Worm (Caenorhabditis elegans) whole organism, young adult: ENCODE measurements around the gene nhr-146.

ENCODE experiments used
- B0035.1 ChIP-seq: sonication (generic microtip); optimal IDR thresholded peaks from 2 replicates; lab custom pipeline; 2016; ENCODE audit warnings: missing genetic modification characterization, mild to moderate bottlenecking, missing compliant biosample characterization, missing genotype, missing genetic modification reagents
- C06A6.2 ChIP-seq: fragments of 200-800 bp; sonication (Bioruptor generic); conservative IDR thresholded peaks from 2 replicates; pipeline ENCODE4 v1.3.6; 2022; ENCODE audit warnings: missing genetic modification characterization, missing compliant biosample characterization
- C17E4.6 ChIP-seq: fragments of 200-800 bp; sonication (Bioruptor generic); IDR thresholded peaks from 2 replicates; pipeline ENCODE4 v1.3.6; 2022; ENCODE audit warnings: missing genetic modification reagents, missing genetic modification characterization, missing compliant biosample characterization
- F22D6.2 ChIP-seq: sonication (generic microtip); optimal IDR thresholded peaks from 2 replicates; lab custom pipeline; 2016; ENCODE audit warnings: mild to moderate bottlenecking, missing genetic modification characterization, missing compliant biosample characterization
- F57A8.1 ChIP-seq: fragments of 200-800 bp; sonication (Bioruptor generic); optimal IDR thresholded peaks from 2 replicates; lab custom pipeline; 2018; ENCODE audit warnings: mild to moderate bottlenecking, missing genetic modification characterization, moderate library complexity, missing compliant biosample characterization
- K11D2.4 ChIP-seq: fragments of 200-800 bp; sonication (Bioruptor generic); IDR thresholded peaks from 2 replicates; pipeline ENCODE4 v1.3.6; 2022; ENCODE audit warnings: missing genetic modification reagents, missing genetic modification characterization, missing compliant biosample characterization
- T26A5.8 ChIP-seq: sonication (generic microtip); optimal IDR thresholded peaks from 2 replicates; lab custom pipeline; 2016; ENCODE audit warnings: missing genetic modification characterization, missing compliant biosample characterization
- Y53F4B.3 ChIP-seq: fragments of 200-800 bp; sonication (Bioruptor generic); IDR thresholded peaks from 2 replicates; pipeline ENCODE4 v1.3.6; 2022; ENCODE audit warnings: missing genetic modification reagents, missing genetic modification characterization, missing compliant biosample characterization
- Y53G8AR.9 ChIP-seq: fragments of 200-800 bp; sonication (Bioruptor generic); conservative IDR thresholded peaks from 2 replicates; pipeline ENCODE4 v1.3.6; 2022; ENCODE audit warnings: missing genetic modification reagents, missing genetic modification characterization, missing compliant biosample characterization
- Y67H2A.10 ChIP-seq: fragments of 200-800 bp; sonication (Bioruptor generic); conservative IDR thresholded peaks from 2 replicates; pipeline ENCODE4 v1.3.6; 2022; ENCODE audit warnings: missing genetic modification reagents, missing genetic modification characterization, missing compliant biosample characterization
- akir-1 ChIP-seq: fragments of 200-800 bp; sonication (Bioruptor generic); optimal IDR thresholded peaks from 2 replicates; lab custom pipeline; 2018; ENCODE audit warnings: mild to moderate bottlenecking, missing genetic modification characterization, moderate library complexity, missing compliant biosample characterization
- aptf-2 ChIP-seq: fragments of 200-800 bp; sonication (Bioruptor generic); conservative IDR thresholded peaks from 2 replicates; pipeline ENCODE4 v1.3.6; 2022; ENCODE audit warnings: missing genetic modification reagents, missing genetic modification characterization, missing compliant biosample characterization
- attf-3 ChIP-seq: fragments of 200-800 bp; sonication (Bioruptor generic); conservative IDR thresholded peaks from 2 replicates; pipeline ENCODE4 v1.3.6; 2022; ENCODE audit warnings: missing genetic modification reagents, missing genetic modification characterization, missing compliant biosample characterization
- ccch-3 ChIP-seq: fragments of 200-800 bp; sonication (Bioruptor generic); optimal IDR thresholded peaks from 2 replicates; lab custom pipeline; 2018; ENCODE audit warnings: mild to moderate bottlenecking, missing genetic modification characterization, missing compliant biosample characterization
- die-1 ChIP-seq: sonication (generic microtip); optimal IDR thresholded peaks from 2 replicates; lab custom pipeline; 2016; ENCODE audit warnings: missing genotype, mild to moderate bottlenecking, missing genetic modification characterization, missing compliant biosample characterization
- dox-1 ChIP-seq: fragments of 200-800 bp; sonication (Bioruptor generic); IDR thresholded peaks from 2 replicates; pipeline ENCODE4 v1.3.6; 2022; ENCODE audit warnings: missing genetic modification reagents, missing genetic modification characterization, missing compliant biosample characterization
- dpff-1 ChIP-seq: sonication (generic microtip); optimal IDR thresholded peaks from 2 replicates; lab custom pipeline; 2017; ENCODE audit warnings: mild to moderate bottlenecking, missing genetic modification characterization, missing compliant biosample characterization
- dpl-1 ChIP-seq: fragments of 150-350 bp; optimal IDR thresholded peaks from 2 replicates; lab custom pipeline; 2014; ENCODE audit warnings: missing biosample characterization, missing genetic modification reagents, missing genetic modification characterization
- efl-1 ChIP-seq: fragments of 150-350 bp; optimal IDR thresholded peaks from 2 replicates; lab custom pipeline; 2014; ENCODE audit warnings: missing biosample characterization, missing genetic modification reagents, missing genetic modification characterization
- fkh-3 ChIP-seq: sonication (generic microtip); optimal IDR thresholded peaks from 2 replicates; lab custom pipeline; 2016; ENCODE audit warnings: mild to moderate bottlenecking, missing genetic modification characterization, missing compliant biosample characterization
- him-1 ChIP-seq: sonication (generic microtip); optimal IDR thresholded peaks from 2 replicates; lab custom pipeline; 2016; ENCODE audit warnings: missing genotype, missing genetic modification reagents, missing genetic modification characterization, missing compliant biosample characterization
- let-526 ChIP-seq: fragments of 200-800 bp; sonication (Bioruptor generic); IDR thresholded peaks from 2 replicates; pipeline ENCODE4 v1.3.6; 2022; ENCODE audit warnings: missing genetic modification reagents, missing genetic modification characterization, missing compliant biosample characterization
- let-607 ChIP-seq, 2 experiments: fragments of 200-800 bp in 1 of 2; sonication (Bioruptor generic) in 1 of 2; sonication (generic microtip) in 1 of 2; optimal IDR thresholded peaks; 2 replicates each; lab custom pipeline; 2016 to 2018; ENCODE audit warnings: mild to moderate bottlenecking in 2 of 2, missing compliant biosample characterization in 2 of 2, missing genetic modification characterization in 2 of 2, moderate library complexity in 2 of 2, missing genotype in 1 of 2
- lin-40 ChIP-seq: sonication (generic microtip); optimal IDR thresholded peaks from 2 replicates; lab custom pipeline; 2016; ENCODE audit warnings: missing genetic modification characterization, mild to moderate bottlenecking, missing compliant biosample characterization, missing genotype, missing genetic modification reagents
- lir-1 ChIP-seq: fragments of 200-800 bp; sonication (Bioruptor generic); conservative IDR thresholded peaks from 2 replicates; pipeline ENCODE4 v1.3.6; 2022; ENCODE audit warnings: missing genetic modification reagents, missing genetic modification characterization, missing compliant biosample characterization
- lsl-1 ChIP-seq: fragments of 200-800 bp; sonication (Bioruptor generic); optimal IDR thresholded peaks from 2 replicates; lab custom pipeline; 2018; ENCODE audit warnings: mild to moderate bottlenecking, missing genetic modification characterization, moderate library complexity, missing compliant biosample characterization
- lsy-27 ChIP-seq: sonication (generic microtip); optimal IDR thresholded peaks from 2 replicates; lab custom pipeline; 2017; ENCODE audit warnings: missing genetic modification characterization, mild to moderate bottlenecking, missing compliant biosample characterization, antibody characterized with exemption, missing genotype, borderline replicate concordance; ENCODE audit not compliant: insufficient read depth
- madf-6 ChIP-seq: fragments of 200-800 bp; sonication (Bioruptor generic); IDR thresholded peaks from 2 replicates; pipeline ENCODE4 v1.3.6; 2022; ENCODE audit warnings: missing genetic modification reagents, missing genetic modification characterization, missing compliant biosample characterization
- mel-28 ChIP-seq: sonication (generic microtip); optimal IDR thresholded peaks from 2 replicates; lab custom pipeline; 2016; ENCODE audit warnings: borderline replicate concordance, mild to moderate bottlenecking, missing genetic modification characterization, missing compliant biosample characterization
- mes-4 ChIP-seq: sonication (generic microtip); optimal IDR thresholded peaks from 2 replicates; lab custom pipeline; 2016; ENCODE audit warnings: missing genotype, missing genetic modification characterization, missing compliant biosample characterization
- mxl-1 ChIP-seq: sonication (generic microtip); optimal IDR thresholded peaks from 2 replicates; lab custom pipeline; 2016; ENCODE audit warnings: missing genetic modification characterization, missing compliant biosample characterization
- nfya-2 ChIP-seq: fragments of 200-800 bp; sonication (Bioruptor generic); IDR thresholded peaks from 2 replicates; pipeline ENCODE4 v1.3.6; 2022; ENCODE audit warnings: missing genetic modification reagents, missing genetic modification characterization, missing compliant biosample characterization
- nfyb-1 ChIP-seq: fragments of 200-800 bp; sonication (Bioruptor generic); IDR thresholded peaks from 2 replicates; pipeline ENCODE4 v1.3.6; 2022; ENCODE audit warnings: missing genetic modification reagents, missing genetic modification characterization, missing compliant biosample characterization
- nhr-80 ChIP-seq: sonication (generic microtip); optimal IDR thresholded peaks from 2 replicates; lab custom pipeline; 2016; ENCODE audit warnings: missing genetic modification characterization, missing compliant biosample characterization
- rec-8 ChIP-seq, 2 experiments: sonication (generic microtip); optimal IDR thresholded peaks; 2 replicates each; lab custom pipeline; 2016; ENCODE audit warnings: mild to moderate bottlenecking in 2 of 2, missing genetic modification characterization in 2 of 2, missing genetic modification reagents in 2 of 2, missing genotype in 2 of 2, missing biosample characterization in 1 of 2, missing compliant biosample characterization in 1 of 2, moderate library complexity in 1 of 2
- rpc-1 ChIP-seq, 2 experiments: fragments of 150-350 bp in 1 of 2; sonication (generic microtip) in 1 of 2; optimal IDR thresholded peaks; 2 replicates each; lab custom pipeline; 2014 to 2018; ENCODE audit warnings: missing biosample characterization in 1 of 2, missing genetic modification characterization in 1 of 2, missing genetic modification reagents in 1 of 2, missing genotype in 1 of 2
- sdz-38 ChIP-seq: sonication (generic microtip); optimal IDR thresholded peaks from 2 replicates; lab custom pipeline; 2016; ENCODE audit warnings: missing genotype, missing genetic modification characterization, missing compliant biosample characterization
- sea-2 ChIP-seq: fragments of 200-800 bp; sonication (Bioruptor generic); IDR thresholded peaks from 2 replicates; pipeline ENCODE4 v1.3.6; 2022; ENCODE audit warnings: missing genetic modification characterization, missing compliant biosample characterization
- snpc-1.3 ChIP-seq: sonication (generic microtip); optimal IDR thresholded peaks from 2 replicates; lab custom pipeline; 2017; ENCODE audit warnings: missing genetic modification characterization, mild to moderate bottlenecking, missing compliant biosample characterization, antibody characterized with exemption, moderate library complexity, missing genotype, missing genetic modification reagents; ENCODE audit not compliant: insufficient read depth
- somi-1 ChIP-seq: fragments of 200-800 bp; sonication (Bioruptor generic); optimal IDR thresholded peaks from 2 replicates; lab custom pipeline; 2018; ENCODE audit warnings: mild to moderate bottlenecking, missing genetic modification characterization, missing compliant biosample characterization
- sptf-2 ChIP-seq: fragments of 200-800 bp; sonication (Bioruptor generic); optimal IDR thresholded peaks from 2 replicates; lab custom pipeline; 2018; ENCODE audit warnings: mild to moderate bottlenecking, missing genetic modification characterization, missing compliant biosample characterization
- tbx-9 ChIP-seq: sonication (generic microtip); optimal IDR thresholded peaks from 2 replicates; lab custom pipeline; 2016; ENCODE audit warnings: borderline replicate concordance, missing genetic modification characterization, inconsistent platforms, missing compliant biosample characterization
- unc-130 ChIP-seq: sonication (generic microtip); optimal IDR thresholded peaks from 2 replicates; lab custom pipeline; 2016; ENCODE audit warnings: missing genetic modification reagents, missing genetic modification characterization, missing compliant biosample characterization
- xnd-1 ChIP-seq: sonication (generic microtip); optimal IDR thresholded peaks from 2 replicates; lab custom pipeline; 2016; ENCODE audit warnings: missing genotype, missing genetic modification reagents, missing genetic modification characterization, missing compliant biosample characterization
- ztf-28 ChIP-seq: fragments of 200-800 bp; sonication (Bioruptor generic); IDR thresholded peaks from 2 replicates; pipeline ENCODE4 v1.3.6; 2022; ENCODE audit warnings: missing genetic modification reagents, missing genetic modification characterization, missing compliant biosample characterization
- ztf-6 ChIP-seq: fragments of 200-800 bp; sonication (Bioruptor generic); IDR thresholded peaks from 2 replicates; pipeline ENCODE4 v1.3.6; 2022; ENCODE audit warnings: missing genetic modification reagents, missing genetic modification characterization, missing compliant biosample characterization

nhr-146 gene

DNA sequence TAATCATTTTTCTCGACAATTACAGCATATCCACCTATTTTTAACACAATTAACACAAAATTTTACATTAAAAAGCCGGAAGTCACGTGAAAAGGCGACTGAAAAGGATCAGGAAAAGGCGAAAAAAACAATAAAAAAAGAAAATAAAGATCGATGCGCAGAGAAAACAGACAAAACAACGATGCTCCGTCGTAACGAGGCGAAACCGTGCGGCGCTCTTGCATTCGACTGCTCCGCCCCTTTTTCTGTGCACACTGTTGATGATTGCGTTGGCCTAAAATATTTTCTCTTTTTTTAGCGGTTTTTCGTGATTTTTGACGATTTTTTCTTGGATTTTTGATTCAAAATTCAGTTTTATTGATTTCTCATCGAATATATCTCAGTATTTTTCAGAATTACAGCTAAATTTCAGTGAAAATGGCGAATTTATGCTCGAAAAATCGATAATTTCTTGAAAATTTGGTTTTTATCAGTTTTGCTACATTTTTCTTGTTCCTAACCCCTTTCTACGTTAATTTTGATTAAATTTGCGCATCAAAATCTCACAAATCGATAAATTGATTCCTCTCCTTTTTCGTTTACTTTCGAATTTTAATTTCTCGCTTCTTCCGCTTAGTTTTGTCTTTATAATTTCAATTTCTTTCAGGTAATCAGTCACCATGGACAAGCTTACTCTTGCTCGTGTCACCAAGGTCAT, 32.6 kb downstream of the nhr-146 start, which contains the start of gene rps-28:
Gene rps-28, plus strand, starts transcription at position 647 of the 697 bp plus-strand sequence.
- TF ChIP-seq somi-1 (GFP tag; lab: Kevin White, UChicago) (peak; percentile 91), xnd-1 (tag; lab: Kevin White, UChicago) (peak; percentile 47), Y53G8AR.9 (GFP tag; lab: Robert Waterston, UW) (peak; percentile 93), mes-4 (no peak), sdz-38 (no peak), rpc-1 (optimal IDR thresholded peaks at IDR 0.05; lab: Kevin White, UChicago) (peak; percentile 49), rpc-1 (tag; optimal IDR thresholded peaks at IDR 0.05; lab: Kevin White, UChicago) (no peak), nfya-2 (GFP tag; lab: Robert Waterston, UW) (no peak), lir-1 (GFP tag; lab: Robert Waterston, UW) (peak; percentile 88), Y67H2A.10 (GFP tag; lab: Robert Waterston, UW) (peak; percentile 85), B0035.1 (tag; lab: Kevin White, UChicago) (peak; percentile 67), dox-1 (peak; percentile 98), tbx-9 (no peak), F57A8.1 (no peak), lsy-27 (tag; lab: Kevin White, UChicago) (peak; percentile 70), efl-1 (peak; percentile 76), ztf-28 (peak; percentile 86; the same call in 1 of the 2 replicates), ccch-3 (GFP tag; lab: Kevin White, UChicago) (no peak), die-1 (tag; lab: Kevin White, UChicago) (peak; percentile 65), lin-40 (tag; lab: Kevin White, UChicago) (peak; percentile 94), attf-3 (GFP tag; lab: Robert Waterston, UW) (peak; percentile 100), T26A5.8 (tag; lab: Kevin White, UChicago) (no peak), C17E4.6 (peak; percentile 31; the same call in 1 of the 2 replicates), unc-130 (GFP tag; lab: Kevin White, UChicago) (peak; percentile 81), nfyb-1 (GFP tag; lab: Robert Waterston, UW) (peak; percentile 95), fkh-3 (tag; lab: Kevin White, UChicago) (no peak), akir-1 (GFP tag; lab: Kevin White, UChicago) (no peak), madf-6 (peak; percentile 91), mxl-1 (no peak), mel-28 (tag; lab: Kevin White, UChicago) (no peak), Y53F4B.3 (GFP tag; lab: Robert Waterston, UW) (peak; percentile 84), ztf-6 (peak; percentile 83; the same call in 1 of the 2 replicates), nhr-80 (peak; percentile 95), lsl-1 (GFP tag; lab: Kevin White, UChicago) (peak; percentile 86), let-526 (GFP tag; lab: Robert Waterston, UW) (peak; percentile 85), rec-8 (tag; optimal IDR thresholded peaks at IDR 0.05; lab: Kevin White, UChicago) (peak; percentile 27 to 29), sptf-2 (GFP tag; lab: Kevin White, UChicago) (no peak), F22D6.2 (tag; lab: Kevin White, UChicago) (peak; percentile 57), K11D2.4 (GFP tag; lab: Robert Waterston, UW) (peak; percentile 92), C06A6.2 (GFP tag; lab: Robert Waterston, UW) (peak; percentile 97), sea-2 (GFP tag; lab: Robert Waterston, UW) (no peak), let-607 (tag; optimal IDR thresholded peaks at IDR 0.05; lab: Kevin White, UChicago) (peak; percentile 69 to 85), dpl-1 (peak; percentile 77), him-1 (peak; percentile 23), aptf-2 (GFP tag; lab: Robert Waterston, UW) (0 out of 2 replicates have a peak, but pooled peaks have one; percentile 47), dpff-1 (tag; lab: Kevin White, UChicago) (no peak), snpc-1.3 (tag; lab: Kevin White, UChicago) (peak; percentile 84)
